Fruit fly (Drosophila melanogaster) Kc167 (cell line): ENCODE results near the gene Ilp3.

Experiments
- Myc ChIP-seq: fragments of >200 bp; optimal IDR thresholded peaks from 2 replicates; lab custom pipeline; 2017; ENCODE audit warnings: missing external identifiers
- h ChIP-seq: fragments of >200 bp; optimal IDR thresholded peaks from 3 replicates; lab custom pipeline; 2018; ENCODE audit warnings: missing external identifiers
- insv ChIP-seq: fragments of >200 bp; optimal IDR thresholded peaks from 3 replicates; lab custom pipeline; 2018; ENCODE audit warnings: missing external identifiers
- ttk ChIP-seq: sonication (Bioruptor generic); optimal IDR thresholded peaks from 2 replicates; lab custom pipeline; 2017; ENCODE audit warnings: missing external identifiers

DNA sequence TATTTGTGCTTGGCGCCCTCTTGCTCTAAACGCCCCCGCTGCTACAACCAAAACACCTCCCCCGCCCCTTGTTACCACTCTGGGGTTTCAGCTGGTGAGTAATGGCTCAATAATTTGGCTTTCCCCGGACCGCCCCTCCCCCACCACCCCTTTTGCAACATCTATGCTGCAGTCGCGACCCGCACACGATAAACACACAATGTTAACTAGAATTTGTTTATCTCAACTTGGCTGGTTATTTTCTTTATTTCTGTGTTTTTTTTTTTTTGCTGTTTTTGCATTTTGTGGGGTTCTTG, 36.3 kb downstream of the Ilp3 start:
- TF ChIP-seq ttk (no peak), Myc (lab: Kevin White, UChicago) (no peak), insv (lab: Kevin White, UChicago) (no peak), h (lab: Kevin White, UChicago) (no peak)
